Worm (Caenorhabditis elegans) whole organism, L2 larva: ENCODE measurements around the gene K07E1.1.

ENCODE experiments used
- F13H6.1 ChIP-seq: sonication (generic microtip); optimal IDR thresholded peaks from 2 replicates; lab custom pipeline; 2016; ENCODE audit warnings: missing genetic modification characterization, missing compliant biosample characterization
- Y55F3AM.14 ChIP-seq: fragments of 200-800 bp; sonication (Bioruptor generic); optimal IDR thresholded peaks from 2 replicates; lab custom pipeline; 2018; ENCODE audit warnings: mild to moderate bottlenecking, missing genetic modification characterization, missing compliant biosample characterization
- ZK546.5 ChIP-seq: sonication (generic microtip); optimal IDR thresholded peaks from 2 replicates; lab custom pipeline; 2017; ENCODE audit warnings: missing biosample characterization, missing genetic modification characterization
- aly-2 ChIP-seq: fragments of 150-350 bp; optimal IDR thresholded peaks from 2 replicates; lab custom pipeline; 2014; ENCODE audit warnings: missing biosample characterization, missing genetic modification characterization
- ama-1 ChIP-seq: fragments of 150-350 bp; optimal IDR thresholded peaks from 2 replicates; lab custom pipeline; 2018; ENCODE audit warnings: inconsistent platforms
- blmp-1 ChIP-seq: sonication (generic microtip); optimal IDR thresholded peaks from 2 replicates; lab custom pipeline; 2017; ENCODE audit warnings: missing genetic modification characterization, mild to moderate bottlenecking, missing compliant biosample characterization, antibody characterized with exemption, moderate library complexity; ENCODE audit not compliant: insufficient read depth
- ceh-16 ChIP-seq: fragments of 150-350 bp; optimal IDR thresholded peaks from 2 replicates; lab custom pipeline; 2014; ENCODE audit warnings: missing biosample characterization, missing genetic modification characterization
- crh-2 ChIP-seq: sonication (generic microtip); optimal IDR thresholded peaks from 2 replicates; lab custom pipeline; 2017; ENCODE audit warnings: missing biosample characterization, missing genetic modification characterization
- dmd-4 ChIP-seq: sonication (generic microtip); optimal IDR thresholded peaks from 2 replicates; lab custom pipeline; 2017; ENCODE audit warnings: missing biosample characterization, missing genetic modification characterization
- egl-27 ChIP-seq: sonication (generic microtip); optimal IDR thresholded peaks from 3 replicates; lab custom pipeline; 2017; ENCODE audit warnings: missing biosample characterization, missing genetic modification reagents, missing genetic modification characterization
- elt-1 ChIP-seq: fragments of 150-350 bp; optimal IDR thresholded peaks from 2 replicates; lab custom pipeline; 2014; ENCODE audit warnings: missing biosample characterization, missing genetic modification characterization
- elt-3 ChIP-seq: sonication (generic microtip); optimal IDR thresholded peaks from 2 replicates; lab custom pipeline; 2017; ENCODE audit warnings: missing biosample characterization, missing genetic modification characterization
- fos-1 ChIP-seq: fragments of 150-350 bp; optimal IDR thresholded peaks from 2 replicates; lab custom pipeline; 2014; ENCODE audit warnings: missing biosample characterization, missing genetic modification characterization
- gmeb-1 ChIP-seq: fragments of 150-350 bp; optimal IDR thresholded peaks from 2 replicates; lab custom pipeline; 2014; ENCODE audit warnings: missing biosample characterization, missing genetic modification characterization
- lin-11 ChIP-seq: fragments of 150-350 bp; sonication (generic microtip); optimal IDR thresholded peaks from 2 replicates; lab custom pipeline; 2014; ENCODE audit warnings: missing biosample characterization, missing genetic modification characterization, inconsistent platforms, mixed read lengths
- lin-39 ChIP-seq: fragments of 150-350 bp; optimal IDR thresholded peaks from 2 replicates; lab custom pipeline; 2014; ENCODE audit warnings: missing biosample characterization, missing genetic modification reagents, missing genetic modification characterization
- mbf-1 ChIP-seq: sonication (generic microtip); optimal IDR thresholded peaks from 2 replicates; lab custom pipeline; 2017; ENCODE audit warnings: missing biosample characterization, missing genetic modification characterization
- mdl-1 ChIP-seq, 2 experiments: fragments of 150-350 bp in 1 of 2; sonication (generic microtip) in 1 of 2; optimal IDR thresholded peaks; 2 replicates each; lab custom pipeline; 2017; ENCODE audit warnings: missing biosample characterization in 2 of 2, missing genetic modification characterization in 2 of 2
- nhr-10 ChIP-seq: sonication (generic microtip); optimal IDR thresholded peaks from 2 replicates; lab custom pipeline; 2017; ENCODE audit warnings: missing biosample characterization, missing genetic modification characterization
- nhr-129 ChIP-seq: fragments of 150-350 bp; optimal IDR thresholded peaks from 2 replicates; lab custom pipeline; 2014; ENCODE audit warnings: missing biosample characterization, missing genetic modification characterization
- nhr-23 ChIP-seq: fragments of 150-350 bp; optimal IDR thresholded peaks from 2 replicates; lab custom pipeline; 2014; ENCODE audit warnings: missing biosample characterization, missing genetic modification reagents, missing genetic modification characterization
- nhr-25 ChIP-seq: fragments of 150-350 bp; sonication (generic microtip); optimal IDR thresholded peaks from 3 replicates; lab custom pipeline; 2014; ENCODE audit warnings: missing biosample characterization, missing genetic modification characterization
- nhr-6 ChIP-seq: fragments of 150-350 bp; optimal IDR thresholded peaks from 2 replicates; lab custom pipeline; 2014; ENCODE audit warnings: missing biosample characterization, missing genetic modification characterization
- nhr-77 ChIP-seq: fragments of 150-350 bp; optimal IDR thresholded peaks from 2 replicates; lab custom pipeline; 2014; ENCODE audit warnings: missing biosample characterization, missing genetic modification characterization
- skn-1 ChIP-seq: sonication (generic microtip); optimal IDR thresholded peaks from 2 replicates; lab custom pipeline; 2017; ENCODE audit warnings: missing biosample characterization, missing genetic modification characterization
- sma-3 ChIP-seq: sonication (generic microtip); optimal IDR thresholded peaks from 2 replicates; lab custom pipeline; 2016; ENCODE audit warnings: missing genetic modification reagents, missing genetic modification characterization, missing compliant biosample characterization
- unc-62 ChIP-seq: fragments of 150-350 bp; optimal IDR thresholded peaks from 2 replicates; lab custom pipeline; 2014; ENCODE audit warnings: missing biosample characterization, missing genetic modification reagents, missing genetic modification characterization
- zag-1 ChIP-seq: fragments of 150-350 bp; optimal IDR thresholded peaks from 2 replicates; lab custom pipeline; 2014; ENCODE audit warnings: missing biosample characterization, missing genetic modification characterization
- ztf-4 ChIP-seq: fragments of 150-350 bp; optimal IDR thresholded peaks from 2 replicates; lab custom pipeline; 2014; ENCODE audit warnings: missing biosample characterization, missing genetic modification characterization

Gene K07E1.1

DNA sequence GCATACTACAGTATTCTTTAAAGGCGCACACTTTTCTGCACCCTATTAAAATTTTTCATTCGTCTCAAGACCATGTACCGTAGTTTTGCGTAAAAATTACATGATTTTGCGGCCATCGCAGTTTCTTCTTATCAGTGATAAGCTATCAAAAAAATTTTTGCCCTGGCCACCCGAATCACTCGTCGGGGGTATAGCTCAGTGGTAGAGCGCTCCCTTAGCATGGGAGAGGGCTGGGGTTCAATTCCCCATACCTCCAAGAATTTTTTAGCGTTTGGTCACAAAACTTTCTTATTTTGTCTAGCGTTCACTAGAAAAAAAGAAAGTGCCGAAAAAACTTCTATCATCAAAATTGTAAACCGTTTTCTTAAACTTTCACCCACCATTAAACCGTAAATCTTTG is 14.3 kb downstream of the K07E1.1 start:
- no peak for TF ChIP-seq elt-1 (tag; lab: Kevin White, UChicago)
- TF ChIP-seq nhr-23 (tag; lab: Kevin White, UChicago): no peak
- no peak for TF ChIP-seq nhr-25 (tag; lab: Kevin White, UChicago)
- no peak for TF ChIP-seq nhr-129 (tag; lab: Kevin White, UChicago)
- no peak for TF ChIP-seq zag-1 (tag; lab: Kevin White, UChicago)
- TF ChIP-seq nhr-77 (tag; lab: Kevin White, UChicago): no peak
- TF ChIP-seq sma-3 (GFP tag; lab: Kevin White, UChicago): no peak
- no peak for TF ChIP-seq gmeb-1 (tag; lab: Kevin White, UChicago)
- TF ChIP-seq ZK546.5 (tag; lab: Kevin White, UChicago): no peak
- TF ChIP-seq fos-1 (tag; lab: Kevin White, UChicago): no peak
- TF ChIP-seq blmp-1: no peak
- no peak for TF ChIP-seq skn-1 (tag; lab: Kevin White, UChicago)
- TF ChIP-seq dmd-4: no peak
- TF ChIP-seq elt-3 (tag; lab: Kevin White, UChicago): no peak
- no peak for TF ChIP-seq ztf-4 (tag; lab: Kevin White, UChicago)
- no peak for TF ChIP-seq nhr-10 (tag; lab: Kevin White, UChicago)
- TF ChIP-seq Y55F3AM.14 (GFP tag; lab: Kevin White, UChicago): no peak
- no peak for TF ChIP-seq nhr-6 (tag; lab: Kevin White, UChicago)
- no peak for TF ChIP-seq mbf-1 (tag; lab: Kevin White, UChicago)

DNA sequence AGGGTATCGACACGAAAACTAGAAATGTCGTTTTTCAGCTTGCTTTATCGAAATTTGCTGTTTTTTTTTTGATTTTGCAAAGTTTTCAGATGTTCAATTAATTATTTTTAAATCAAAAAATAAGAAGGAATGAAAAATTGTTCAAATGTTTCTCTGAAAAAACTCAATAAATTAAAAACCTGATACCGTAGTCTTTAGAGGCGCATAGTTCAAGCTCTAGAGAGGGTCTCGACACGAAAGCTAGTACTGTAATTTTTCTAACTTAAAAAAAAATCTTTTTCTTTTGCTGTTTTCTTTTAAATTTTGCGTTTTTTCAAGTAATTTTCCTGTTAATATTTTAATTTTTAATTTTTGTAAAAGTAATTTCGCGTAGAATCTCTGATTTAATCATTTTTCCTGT is 15.4 kb downstream of the K07E1.1 start:
- TF ChIP-seq gmeb-1 (tag; lab: Kevin White, UChicago) (no peak), lin-11 (tag; lab: Kevin White, UChicago) (no peak)

DNA sequence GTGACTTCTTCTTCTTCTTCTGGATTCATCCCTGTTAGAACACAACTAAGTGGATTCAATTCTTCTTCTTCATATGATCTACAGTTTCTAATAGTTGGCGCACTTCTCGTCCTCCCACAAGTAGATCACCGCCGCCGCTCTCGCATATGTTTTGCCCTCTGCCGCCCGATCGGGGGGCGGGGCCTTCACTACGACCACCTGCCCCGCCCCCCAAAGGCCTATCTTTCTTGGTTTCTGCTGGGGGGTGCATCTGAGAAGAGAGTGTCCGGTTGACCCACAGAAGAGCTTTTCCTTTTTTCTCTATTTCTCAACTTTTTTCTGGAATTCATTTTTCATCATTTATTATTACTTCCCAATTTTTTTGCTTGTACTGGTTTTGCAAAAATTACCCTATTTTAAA is 20.2 kb downstream of the K07E1.1 start:
- TF ChIP-seq nhr-77 (tag; lab: Kevin White, UChicago): no peak
- no peak for TF ChIP-seq ztf-4 (tag; lab: Kevin White, UChicago)
- no peak for TF ChIP-seq egl-27
- TF ChIP-seq elt-3 (tag; lab: Kevin White, UChicago): no peak
- no peak for TF ChIP-seq unc-62 (GFP tag; lab: Kevin White, UChicago)
- TF ChIP-seq lin-39 (tag; lab: Kevin White, UChicago): no peak
- TF ChIP-seq ama-1 (lab: Kevin White, UChicago): no peak
- TF ChIP-seq lin-11 (tag; lab: Kevin White, UChicago): no peak
- TF ChIP-seq fos-1 (tag; lab: Kevin White, UChicago): no peak
- TF ChIP-seq F13H6.1 (tag; lab: Kevin White, UChicago): no peak
- TF ChIP-seq mdl-1 (tag; optimal IDR thresholded peaks at IDR 0.05; lab: Kevin White, UChicago): no peak

DNA sequence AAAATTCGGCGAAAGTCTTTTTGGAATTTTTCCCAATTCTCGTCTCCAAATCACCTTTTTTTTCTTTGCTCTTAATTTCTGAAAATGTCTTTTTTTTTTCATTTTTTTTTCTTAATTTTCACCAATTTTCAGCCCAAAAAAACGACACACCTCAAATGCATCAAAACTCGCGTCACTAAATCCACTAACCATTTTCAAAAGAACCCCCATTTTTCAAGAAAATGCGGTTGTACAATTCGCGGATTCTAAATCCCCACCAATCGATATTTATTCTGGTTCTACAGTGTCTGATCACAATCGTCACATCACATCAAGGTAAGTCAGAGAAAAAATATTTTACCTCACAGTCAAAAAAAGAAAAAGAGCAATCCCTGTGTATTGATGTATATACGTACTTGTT is 21.0 kb downstream of the K07E1.1 start, which contains the start of gene vab-1:
Gene vab-1 (plus strand): TSS at position 133 of the 400 bp plus-strand sequence.
- TF ChIP-seq sma-3 (GFP tag; lab: Kevin White, UChicago) (no peak), unc-62 (GFP tag; lab: Kevin White, UChicago) (no peak), crh-2 (tag; lab: Kevin White, UChicago) (no peak), mdl-1 (tag; optimal IDR thresholded peaks at IDR 0.05; lab: Kevin White, UChicago) (no peak)

DNA sequence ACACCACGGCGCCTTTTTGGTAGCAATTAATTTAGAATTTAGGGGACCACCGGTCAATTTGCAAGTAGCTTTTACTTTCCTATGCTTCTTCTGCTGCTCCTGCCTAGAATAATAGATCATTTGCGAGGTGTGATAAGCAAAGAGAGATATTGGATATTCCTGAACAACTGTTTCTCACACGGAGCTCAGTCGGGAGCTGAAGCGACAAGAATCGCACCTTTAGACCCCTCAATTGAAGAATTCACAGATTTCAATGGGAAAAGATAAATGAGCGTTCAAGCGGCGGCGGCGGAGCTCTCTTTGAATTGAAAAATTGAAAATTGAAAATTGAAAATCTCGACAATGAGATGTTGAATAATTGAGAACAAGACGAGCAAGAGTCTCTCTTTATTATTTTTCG is 21.7 kb downstream of the K07E1.1 start:
- no peak for TF ChIP-seq elt-3 (tag; lab: Kevin White, UChicago)
- TF ChIP-seq sma-3 (GFP tag; lab: Kevin White, UChicago): no peak
- TF ChIP-seq aly-2 (tag; lab: Kevin White, UChicago): no peak
- no peak for TF ChIP-seq nhr-6 (tag; lab: Kevin White, UChicago)
- TF ChIP-seq unc-62 (GFP tag; lab: Kevin White, UChicago): no peak
- TF ChIP-seq elt-1 (tag; lab: Kevin White, UChicago): no peak
- TF ChIP-seq ZK546.5 (tag; lab: Kevin White, UChicago): no peak

DNA sequence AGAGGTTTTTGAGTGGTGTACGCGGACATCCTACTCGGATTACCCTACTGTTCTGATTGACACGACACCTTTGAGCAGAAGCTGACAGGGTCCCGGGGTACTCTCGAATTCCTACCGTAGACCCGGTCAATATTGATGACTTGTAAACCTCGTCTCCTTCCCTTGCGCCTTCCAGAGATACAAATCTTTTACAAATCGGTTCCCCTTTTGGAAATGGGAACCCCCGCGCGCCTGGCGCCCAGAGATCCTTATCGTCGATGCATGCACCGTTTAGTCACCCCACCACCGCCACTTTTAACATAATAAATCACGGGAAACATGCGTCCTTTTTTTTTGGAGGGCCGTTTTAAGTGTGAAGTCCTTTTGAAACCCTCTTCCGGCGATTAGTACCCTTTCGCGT is 22.2 kb downstream of the K07E1.1 start:
- TF ChIP-seq ceh-16 (tag; lab: Kevin White, UChicago): peak; percentile 49
- TF ChIP-seq elt-1 (tag; lab: Kevin White, UChicago): peak; percentile 64
- TF ChIP-seq nhr-129 (tag; lab: Kevin White, UChicago): no peak
- TF ChIP-seq elt-3 (tag; lab: Kevin White, UChicago): no peak
- TF ChIP-seq, all 48 proteins: peak for 2
